Worm (Caenorhabditis elegans) whole organism, midembryonic: ENCODE measurements around the gene sre-40.

Experiments used
- T22C8.4 ChIP-seq: fragments of 200-800 bp; sonication (Bioruptor generic); IDR thresholded peaks from 2 replicates; pipeline ENCODE4 v1.3.6; 2022; ENCODE audit warnings: missing genetic modification characterization, missing compliant biosample characterization
- cog-1 ChIP-seq: sonication (generic microtip); optimal IDR thresholded peaks from 2 replicates; lab custom pipeline; 2016; ENCODE audit warnings: missing genetic modification characterization, missing compliant biosample characterization
- flt-1 ChIP-seq: fragments of 200-800 bp; sonication (Bioruptor generic); IDR thresholded peaks from 2 replicates; pipeline ENCODE4 v1.3.6; 2022; ENCODE audit warnings: missing genetic modification characterization, missing compliant biosample characterization
- klf-2 ChIP-seq: fragments of 200-800 bp; sonication (Bioruptor generic); conservative IDR thresholded peaks from 2 replicates; pipeline ENCODE4 v1.3.6; 2022; ENCODE audit warnings: missing genetic modification reagents, missing genetic modification characterization, missing compliant biosample characterization
- med-1 ChIP-seq: sonication (generic microtip); optimal IDR thresholded peaks from 2 replicates; lab custom pipeline; 2017; ENCODE audit warnings: missing genetic modification characterization, mild to moderate bottlenecking, missing compliant biosample characterization, antibody characterized with exemption, missing genetic modification reagents; ENCODE audit not compliant: insufficient read depth
- ref-1 ChIP-seq: fragments of 200-800 bp; sonication (Bioruptor generic); conservative IDR thresholded peaks from 2 replicates; pipeline ENCODE4 v1.3.6; 2022; ENCODE audit warnings: missing genetic modification reagents, missing genetic modification characterization, missing compliant biosample characterization
- tab-1 ChIP-seq: fragments of 200-800 bp; sonication (Bioruptor generic); IDR thresholded peaks from 2 replicates; pipeline ENCODE4 v1.3.6; 2022; ENCODE audit warnings: missing genetic modification characterization, missing compliant biosample characterization
- ztf-23 ChIP-seq: fragments of 200-800 bp; sonication (Bioruptor generic); IDR thresholded peaks from 2 replicates; pipeline ENCODE4 v1.3.6; 2022; ENCODE audit warnings: missing genetic modification reagents, missing genetic modification characterization, missing compliant biosample characterization
- ztf-29 ChIP-seq: fragments of 200-800 bp; sonication (Bioruptor generic); IDR thresholded peaks from 2 replicates; pipeline ENCODE4 v1.3.6; 2022; ENCODE audit warnings: missing genetic modification reagents, missing genetic modification characterization, missing compliant biosample characterization

The sre-40 gene

DNA sequence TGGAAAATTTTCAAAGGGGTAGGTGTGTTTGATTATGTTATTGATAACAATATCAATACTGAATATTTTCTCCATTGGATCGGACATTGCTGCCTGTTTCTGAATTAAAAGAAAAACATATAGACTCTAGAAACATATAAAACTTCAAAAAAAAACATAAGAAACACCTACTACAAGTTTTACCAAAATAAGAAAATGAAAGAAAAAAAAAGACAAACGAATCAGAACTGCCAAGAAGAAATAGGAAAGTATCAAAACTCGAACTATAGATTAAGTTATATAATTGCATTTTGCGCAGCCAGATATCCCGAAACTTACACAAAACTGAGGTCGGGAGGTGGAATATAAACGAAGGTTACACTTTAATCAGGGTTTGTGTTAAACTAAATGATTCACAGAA, 18.2 kb downstream of the sre-40 start, which contains the start of gene T05A7.11:
T05A7.11 (minus strand) TSS at position 101 of the 400 bp plus-strand sequence.
- TF ChIP-seq med-1 (GFP tag; lab: Kevin White, UChicago) (no peak), ztf-23 (GFP tag; lab: Robert Waterston, UW) (no peak), T22C8.4 (no peak), flt-1 (GFP tag; lab: Robert Waterston, UW) (no peak), tab-1 (GFP tag; lab: Robert Waterston, UW) (no peak), ztf-29 (no peak), ref-1 (GFP tag; lab: Robert Waterston, UW) (no peak)

DNA sequence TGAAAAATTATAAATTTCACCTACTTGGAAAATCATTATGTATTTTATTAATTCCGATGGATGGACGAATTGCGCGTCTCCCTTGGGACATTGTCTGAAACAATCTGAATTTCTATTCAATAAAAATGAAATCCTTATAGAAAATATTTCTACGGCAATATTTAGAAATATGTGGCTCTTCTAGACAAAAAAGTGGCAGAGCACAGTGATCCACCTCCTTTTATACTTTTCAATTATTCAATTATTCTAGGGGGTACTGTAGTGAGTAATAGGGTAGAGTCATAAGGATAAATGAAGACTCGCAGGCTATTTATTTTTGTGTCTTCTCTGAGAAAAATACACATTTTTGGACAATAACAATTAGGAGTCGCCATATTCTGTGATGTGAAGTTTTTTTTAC, 20.4 kb downstream of the sre-40 start, which contains the start of gene T05A7.12:
T05A7.12 (minus strand) TSS at position 101 of the 400 bp plus-strand sequence.
- TF ChIP-seq cog-1, result no peak
- TF ChIP-seq klf-2 (GFP tag; lab: Robert Waterston, UW), result no peak
- TF ChIP-seq tab-1 (GFP tag; lab: Robert Waterston, UW), result no peak

DNA sequence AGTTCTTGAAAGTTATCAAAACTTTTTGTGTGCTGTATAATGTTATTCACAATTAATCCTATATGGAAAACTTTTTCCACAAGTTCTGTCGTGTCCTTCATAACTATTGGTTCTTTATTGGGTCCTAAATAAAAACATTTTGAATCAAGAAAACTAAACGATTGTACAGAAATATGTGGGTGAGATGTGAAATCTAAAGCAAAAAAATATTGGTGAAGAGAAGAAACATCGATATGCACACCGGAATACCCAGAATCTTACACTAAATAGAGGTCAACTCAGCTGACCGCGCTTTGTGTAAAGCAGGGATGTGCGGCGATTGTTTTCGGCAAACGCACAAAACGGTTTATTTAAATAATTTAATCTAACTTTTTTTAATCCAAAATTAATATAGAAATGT, 22.3 kb downstream of the sre-40 start, which contains the start of gene T05A7.13:
T05A7.13 (minus strand) TSS at position 101 of the 400 bp plus-strand sequence.
- TF ChIP-seq ztf-23 (GFP tag; lab: Robert Waterston, UW) (no peak), klf-2 (GFP tag; lab: Robert Waterston, UW) (no peak), cog-1 (no peak)

DNA sequence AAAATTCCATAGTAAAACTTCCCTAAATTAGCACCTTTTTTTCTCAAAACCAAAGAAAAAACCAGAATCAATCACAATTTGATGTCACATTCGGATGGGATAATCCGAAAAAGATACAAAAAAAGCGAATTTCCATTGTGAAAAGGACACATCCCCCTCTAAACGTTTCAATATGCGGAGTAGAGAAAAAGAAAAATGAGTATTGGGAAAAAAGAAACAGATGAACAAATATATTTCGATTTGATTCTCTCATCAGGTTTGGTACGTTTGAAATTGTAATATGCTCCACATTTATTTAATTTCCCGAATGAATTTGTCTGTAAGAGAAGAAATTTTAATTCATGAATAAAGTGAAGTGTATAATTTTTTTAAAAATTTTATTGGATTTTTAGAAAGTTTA, 25.3 kb downstream of the sre-40 start:
- TF ChIP-seq T22C8.4, result no peak
- TF ChIP-seq klf-2 (GFP tag; lab: Robert Waterston, UW), result no peak
- TF ChIP-seq cog-1, result no peak
- TF ChIP-seq ztf-23 (GFP tag; lab: Robert Waterston, UW), result no peak
- TF ChIP-seq tab-1 (GFP tag; lab: Robert Waterston, UW), result no peak
- no peak for TF ChIP-seq ref-1 (GFP tag; lab: Robert Waterston, UW)
- no peak for TF ChIP-seq med-1 (GFP tag; lab: Kevin White, UChicago)
- no peak for TF ChIP-seq flt-1 (GFP tag; lab: Robert Waterston, UW)
- no peak for TF ChIP-seq ztf-29

DNA sequence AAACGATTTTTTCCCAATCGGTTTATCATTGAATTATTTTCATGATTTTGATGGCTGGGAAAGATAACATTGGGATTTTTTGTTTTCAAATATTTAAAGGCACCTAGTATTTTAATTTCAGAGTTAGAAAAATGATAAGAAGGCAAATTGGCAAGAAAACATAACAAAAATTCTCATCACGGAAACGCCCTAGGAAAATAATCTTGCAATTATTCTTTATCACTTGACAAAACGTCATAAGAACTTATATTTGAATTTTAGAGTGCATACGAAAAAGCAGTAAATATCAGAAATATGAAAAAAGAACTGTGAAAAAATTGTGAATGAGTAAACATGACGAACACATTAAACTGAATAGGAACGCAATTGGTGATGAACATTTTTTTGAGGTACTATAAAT, 26.2 kb downstream of the sre-40 start:
- TF ChIP-seq tab-1 (GFP tag; lab: Robert Waterston, UW) (no peak), T22C8.4 (no peak), flt-1 (GFP tag; lab: Robert Waterston, UW) (no peak), ztf-29 (no peak), cog-1 (no peak), ztf-23 (GFP tag; lab: Robert Waterston, UW) (no peak), ref-1 (GFP tag; lab: Robert Waterston, UW) (no peak), med-1 (GFP tag; lab: Kevin White, UChicago) (no peak)

DNA sequence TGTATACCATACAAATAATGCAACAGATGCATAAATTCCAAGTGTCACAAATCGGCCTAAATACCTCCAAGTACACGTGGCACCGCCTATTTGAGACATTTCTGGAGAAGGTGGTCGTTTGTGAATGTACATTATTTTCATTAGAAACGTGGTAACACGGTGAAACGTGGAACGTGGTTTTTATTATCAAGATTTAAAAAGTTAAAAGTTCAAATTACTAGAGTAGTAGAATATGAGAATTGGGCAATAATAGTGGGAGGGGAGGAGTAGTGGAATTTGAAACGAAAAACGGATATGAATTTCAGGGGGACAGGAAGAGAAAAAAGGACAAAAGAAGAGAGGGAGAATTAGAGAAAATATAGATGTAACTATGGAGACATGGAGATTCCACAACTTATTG, 27.8 kb downstream of the sre-40 start, which contains the start of gene fut-6:
fut-6 (minus strand) TSS at position 101 of the 400 bp plus-strand sequence.
- no peak for TF ChIP-seq ztf-23 (GFP tag; lab: Robert Waterston, UW)
- TF ChIP-seq ref-1 (GFP tag; lab: Robert Waterston, UW), result no peak

DNA sequence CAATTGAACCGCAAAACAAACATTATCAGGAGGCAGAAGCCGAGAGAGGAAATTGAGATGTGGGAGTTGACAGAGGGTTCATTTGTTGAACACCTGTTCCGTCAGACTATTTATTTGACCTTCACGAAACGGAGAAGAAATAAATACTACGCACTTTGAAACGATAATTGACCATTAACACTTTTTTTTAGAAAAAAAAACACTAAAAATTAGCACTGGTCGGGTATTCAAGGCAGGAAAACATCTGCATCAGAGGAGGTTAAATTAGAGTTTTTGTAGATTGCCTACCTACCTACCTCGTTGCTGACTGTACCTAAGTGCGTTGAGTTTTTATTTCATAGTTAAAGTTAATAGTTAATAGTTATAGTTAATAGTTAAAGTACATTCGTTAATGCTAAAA, 33.5 kb downstream of the sre-40 start:
- TF ChIP-seq T22C8.4 (no peak), tab-1 (GFP tag; lab: Robert Waterston, UW) (no peak), ztf-29 (no peak), ref-1 (GFP tag; lab: Robert Waterston, UW) (no peak), ztf-23 (GFP tag; lab: Robert Waterston, UW) (no peak)

DNA sequence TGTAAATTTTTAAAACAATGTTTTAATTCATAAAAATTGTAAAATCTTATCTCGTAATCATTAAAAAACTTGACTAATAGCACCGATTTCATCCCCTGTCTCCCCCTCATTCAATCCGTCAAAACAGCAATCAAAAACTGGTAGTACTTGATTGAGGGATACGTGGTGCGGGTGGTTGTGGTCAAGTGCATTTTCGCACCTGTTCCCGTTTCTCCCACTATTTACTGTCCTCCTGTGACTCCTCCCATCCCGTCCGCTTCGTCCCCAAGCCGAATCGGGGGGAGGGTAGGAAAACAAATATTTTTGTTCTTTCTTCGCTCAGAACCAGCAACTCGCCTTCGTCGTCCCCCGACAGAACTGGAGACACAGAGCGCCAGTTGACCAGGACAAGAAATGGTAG, 34.8 kb downstream of the sre-40 start, which contains the start of gene lgc-27:
lgc-27 (plus strand) TSS at position 301 of the 400 bp plus-strand sequence.
- no peak for TF ChIP-seq T22C8.4
- no peak for TF ChIP-seq ztf-23 (GFP tag; lab: Robert Waterston, UW)
- TF ChIP-seq ztf-29, result no peak
- no peak for TF ChIP-seq med-1 (GFP tag; lab: Kevin White, UChicago)
- no peak for TF ChIP-seq tab-1 (GFP tag; lab: Robert Waterston, UW)
- TF ChIP-seq ref-1 (GFP tag; lab: Robert Waterston, UW), result no peak
- no peak for TF ChIP-seq flt-1 (GFP tag; lab: Robert Waterston, UW)
- no peak for TF ChIP-seq klf-2 (GFP tag; lab: Robert Waterston, UW)

DNA sequence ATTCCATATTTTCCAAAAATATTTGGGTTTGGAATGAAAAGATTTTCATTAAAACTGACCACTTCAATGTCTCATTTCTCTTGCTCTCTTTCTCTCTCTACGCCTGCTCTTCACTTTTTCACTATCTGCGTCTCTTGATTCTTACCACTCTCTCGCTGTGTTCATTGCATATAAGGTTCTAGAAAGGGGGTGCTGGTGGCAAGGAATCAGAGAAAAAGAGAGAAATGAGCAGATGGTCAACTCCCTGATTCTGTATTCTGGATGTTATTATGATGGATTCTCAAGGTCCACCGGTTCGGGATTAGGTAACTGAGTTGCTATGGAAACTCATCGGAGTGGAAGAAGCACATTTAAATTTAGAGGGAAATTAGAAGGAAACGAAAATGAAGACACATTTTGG, 42.8 kb downstream of the sre-40 start:
- TF ChIP-seq tab-1 (GFP tag; lab: Robert Waterston, UW) (no peak), ref-1 (GFP tag; lab: Robert Waterston, UW) (no peak)

DNA sequence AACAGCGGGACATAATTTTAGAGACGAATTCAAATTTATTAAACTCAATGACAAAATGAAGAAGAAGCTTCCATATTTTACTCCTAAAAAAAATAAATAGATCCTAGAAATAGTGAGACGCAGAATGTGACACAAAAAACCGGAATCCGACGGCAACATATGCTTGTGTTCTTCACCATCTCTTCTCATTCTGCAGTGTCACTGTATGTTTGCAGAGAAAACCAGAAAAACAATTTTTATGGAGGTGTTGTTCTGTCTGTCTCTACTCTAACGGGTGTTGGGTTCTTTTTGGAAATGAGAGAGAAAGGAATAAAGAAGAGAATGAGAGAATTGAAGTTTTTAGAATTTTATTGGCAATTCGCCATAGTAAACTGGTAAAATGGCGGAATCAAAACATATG, 44.7 kb downstream of the sre-40 start:
- no peak for TF ChIP-seq klf-2 (GFP tag; lab: Robert Waterston, UW)
- no peak for TF ChIP-seq cog-1
- no peak for TF ChIP-seq ztf-29
- no peak for TF ChIP-seq flt-1 (GFP tag; lab: Robert Waterston, UW)
- no peak for TF ChIP-seq ref-1 (GFP tag; lab: Robert Waterston, UW)

DNA sequence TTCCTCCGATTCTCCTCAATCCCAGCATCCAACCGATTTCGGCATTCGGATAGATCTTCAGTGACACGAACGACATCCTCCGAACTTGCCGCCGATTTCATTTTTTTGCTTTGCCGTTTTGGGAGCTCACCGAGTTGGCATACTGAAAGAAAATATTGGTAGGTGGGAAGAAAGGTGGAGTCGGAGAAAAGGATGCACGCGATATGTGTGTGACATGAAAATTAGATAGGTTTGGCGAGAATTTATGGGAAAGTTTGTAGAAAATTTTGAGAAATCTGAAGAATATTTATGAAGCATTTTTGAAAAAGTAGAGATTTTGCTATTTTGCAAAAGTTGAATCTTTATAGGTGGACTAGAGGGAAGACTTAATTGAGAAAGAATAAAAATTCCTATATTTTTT, 45.4 kb downstream of the sre-40 start, which contains the start of gene che-10:
che-10 (minus strand) TSS at position 101 of the 400 bp plus-strand sequence.
- TF ChIP-seq ztf-23 (GFP tag; lab: Robert Waterston, UW) (no peak), klf-2 (GFP tag; lab: Robert Waterston, UW) (no peak)
